Worm (Caenorhabditis elegans): Measurements from ENCODE around the gene F29B9.8.

The F29B9.8 gene

DNA sequence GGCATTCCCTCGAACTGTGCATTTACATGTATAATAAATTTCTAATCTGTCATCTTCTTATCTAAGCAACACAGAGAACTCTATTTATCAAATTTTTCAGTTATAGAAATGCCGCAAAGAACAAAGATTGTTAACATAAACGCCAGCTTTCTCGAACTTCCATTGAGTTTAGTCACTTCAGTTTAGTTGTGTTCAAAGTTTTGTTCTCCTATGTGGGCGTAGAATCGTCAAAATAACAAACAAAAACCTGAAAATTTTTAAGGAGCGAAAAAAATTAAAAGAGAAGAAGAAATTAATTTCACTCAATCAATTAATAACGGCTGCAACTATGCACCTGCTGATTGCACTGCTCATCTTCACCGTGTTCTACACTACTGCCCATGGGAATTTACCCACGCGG lies 11.5 kb upstream of the F29B9.8 start, which contains the start of gene R105.5:
Gene R105.5 (plus strand): TSS at position 301 of the 400 bp plus-strand sequence.
- TF ChIP-seq nhr-23 (tag; optimal IDR thresholded peaks at IDR 0.05) (no peak), elt-1 (tag; optimal IDR thresholded peaks at IDR 0.05) (no peak)

DNA sequence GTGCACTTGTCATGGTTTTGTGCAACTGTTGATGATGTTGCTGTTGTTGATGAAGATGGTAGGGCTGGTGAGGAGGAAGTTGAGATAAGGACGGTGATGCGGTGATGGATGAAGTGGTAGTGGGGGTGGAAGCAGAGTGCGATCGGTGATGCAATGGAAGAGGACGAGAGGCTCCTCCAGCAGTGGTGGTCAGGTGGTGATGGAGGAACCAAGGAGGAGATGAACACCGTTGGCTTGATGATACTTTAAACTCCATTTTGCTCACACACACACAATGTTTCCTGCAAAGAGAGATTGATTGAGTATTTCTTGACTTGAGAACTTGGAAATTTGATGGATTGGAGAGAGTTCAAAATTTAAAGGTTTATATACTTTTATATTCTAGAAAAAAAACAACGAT lies 9.6 kb upstream of the F29B9.8 start, which contains the start of gene F19C7.8:
Gene F19C7.8 (minus strand): TSS at position 256 of the 400 bp plus-strand sequence.
- no peak for TF ChIP-seq nhr-28 (tag; optimal IDR thresholded peaks at IDR 0.05)
- no peak for TF ChIP-seq lsy-12 (tag; optimal IDR thresholded peaks at IDR 0.05)
- TF ChIP-seq R02D3.7 (tag; optimal IDR thresholded peaks at IDR 0.05): no peak

DNA sequence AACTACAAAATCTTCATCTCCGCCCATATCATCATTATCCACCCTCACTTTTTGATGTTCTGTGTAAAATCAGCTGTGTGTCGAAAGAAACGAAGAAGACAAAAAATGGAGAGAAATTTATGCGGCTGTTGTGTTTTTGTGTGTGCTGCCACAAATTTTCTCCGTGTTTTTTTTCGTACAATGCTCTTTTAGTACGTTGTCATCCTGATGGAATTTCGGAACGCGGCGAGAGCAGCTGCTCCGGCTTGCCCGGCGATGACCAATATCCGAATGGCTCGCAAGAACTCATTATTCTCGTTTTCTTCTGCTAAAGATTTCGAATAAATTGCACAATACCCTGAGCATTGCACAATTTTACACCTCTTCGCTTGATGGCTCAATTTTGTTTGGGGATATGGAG lies 8.1 kb upstream of the F29B9.8 start:
- no peak for TF ChIP-seq jun-1 (tag; optimal IDR thresholded peaks at IDR 0.05)
- TF ChIP-seq skn-1 (tag; optimal IDR thresholded peaks at IDR 0.05): no peak
- no peak for TF ChIP-seq fos-1 (tag; optimal IDR thresholded peaks at IDR 0.05)
- TF ChIP-seq egl-27 (tag; optimal IDR thresholded peaks at IDR 0.05): no peak
- no peak for TF ChIP-seq nhr-43 (tag; optimal IDR thresholded peaks at IDR 0.05; ENCODE audit: poor library complexity, severe bottlenecking)
- TF ChIP-seq ztf-11 (tag; optimal IDR thresholded peaks at IDR 0.05): no peak
- TF ChIP-seq ama-1 (optimal IDR thresholded peaks at IDR 0.05): no peak
- TF ChIP-seq nhr-67 (tag; optimal IDR thresholded peaks at IDR 0.05): no peak
- TF ChIP-seq nhr-28 (tag; optimal IDR thresholded peaks at IDR 0.05): no peak

DNA sequence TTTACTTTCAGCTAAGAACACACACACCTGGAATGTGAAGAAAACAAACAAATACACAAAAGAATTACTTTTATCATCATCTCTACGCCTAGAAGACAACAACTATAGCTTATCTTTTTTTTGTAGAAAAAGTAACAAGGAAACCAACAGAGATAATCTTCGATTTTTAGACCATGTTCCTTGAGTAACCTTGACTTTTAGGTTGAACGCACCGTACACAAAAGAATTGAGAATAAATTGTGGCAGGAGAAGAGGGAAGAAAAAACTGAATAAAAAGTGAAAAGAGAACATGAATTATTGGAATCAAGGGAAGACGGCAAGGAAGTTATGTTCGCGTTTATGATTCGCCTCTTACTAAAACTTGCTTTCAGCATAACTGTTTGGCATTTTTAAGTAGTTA lies 6.5 kb upstream of the F29B9.8 start:
- peak; percentile 15 for TF ChIP-seq nhr-43 (tag; optimal IDR thresholded peaks at IDR 0.05; ENCODE audit: poor library complexity, severe bottlenecking)
- no peak for TF ChIP-seq fkh-10 (GFP tag; optimal IDR thresholded peaks at IDR 0.05)
- no peak for TF ChIP-seq nhr-28 (tag; optimal IDR thresholded peaks at IDR 0.05)
- no peak for TF ChIP-seq ceh-82 (tag; optimal IDR thresholded peaks at IDR 0.05)
- no peak for TF ChIP-seq ceh-16 (tag; optimal IDR thresholded peaks at IDR 0.05)
- TF ChIP-seq nhr-25 (tag; optimal IDR thresholded peaks at IDR 0.05): peak; percentile 77
- no peak for TF ChIP-seq elt-2 (tag; optimal IDR thresholded peaks at IDR 0.05)

DNA sequence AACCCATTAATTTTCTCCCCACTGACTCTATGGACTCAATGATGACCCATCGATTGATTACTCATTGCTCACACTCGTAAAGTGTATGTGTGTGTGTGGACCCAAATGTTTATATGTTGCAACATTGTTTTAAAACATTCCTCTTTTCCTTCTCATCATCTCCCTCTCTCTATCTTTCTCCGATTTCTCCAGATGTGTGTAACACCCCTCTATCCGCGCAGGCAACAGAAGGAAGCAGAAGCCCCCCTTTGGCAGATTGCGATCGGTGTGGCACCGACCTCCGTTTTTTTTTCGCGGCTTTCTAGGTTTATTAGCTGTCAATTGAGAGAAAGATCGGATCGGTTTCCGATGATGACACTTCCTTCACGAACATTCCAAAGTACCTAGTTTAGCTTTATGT lies 3.9 kb upstream of the F29B9.8 start:
- TF ChIP-seq nhr-25 (tag; optimal IDR thresholded peaks at IDR 0.05) (peak; percentile 30), lsy-12 (tag; optimal IDR thresholded peaks at IDR 0.05) (no peak)

DNA sequence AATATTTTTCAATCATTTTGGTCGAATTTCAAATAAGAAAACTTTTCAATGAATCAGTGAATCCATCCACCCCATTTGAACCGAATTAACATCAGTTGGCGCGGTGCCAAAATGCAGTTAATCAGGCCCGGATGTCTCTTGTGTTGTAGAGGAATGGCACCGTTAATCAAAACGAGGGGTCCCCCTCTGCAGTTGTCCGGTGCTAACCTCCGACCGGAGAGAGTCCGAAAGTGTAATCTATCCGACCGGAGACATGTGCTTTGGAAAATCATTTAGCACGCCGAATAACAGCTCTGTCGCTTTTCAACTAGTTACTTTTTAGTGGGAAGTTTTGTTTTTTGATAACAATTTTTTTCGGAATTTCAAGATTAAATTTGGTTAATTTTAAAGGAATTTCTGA lies 2.2 kb upstream of the F29B9.8 start:
- TF ChIP-seq elt-3 (tag; optimal IDR thresholded peaks at IDR 0.05): no peak
- no peak for TF ChIP-seq ama-1 (optimal IDR thresholded peaks at IDR 0.05)
- TF ChIP-seq ceh-28 (tag; optimal IDR thresholded peaks at IDR 0.05): no peak
- no peak for TF ChIP-seq skn-1 (tag; optimal IDR thresholded peaks at IDR 0.05)
- no peak for TF ChIP-seq tbx-2 (tag; optimal IDR thresholded peaks at IDR 0.05)
- TF ChIP-seq snpc-4 (tag; optimal IDR thresholded peaks at IDR 0.05): no peak
- no peak for TF ChIP-seq ZK546.5 (tag; optimal IDR thresholded peaks at IDR 0.05)
- TF ChIP-seq nhr-237 (tag; optimal IDR thresholded peaks at IDR 0.05): no peak
- no peak for TF ChIP-seq eor-1 (tag; optimal IDR thresholded peaks at IDR 0.05)
- TF ChIP-seq elt-2 (tag; optimal IDR thresholded peaks at IDR 0.05): no peak
- no peak for TF ChIP-seq fos-1 (tag; optimal IDR thresholded peaks at IDR 0.05)
- TF ChIP-seq fkh-2 (tag; optimal IDR thresholded peaks at IDR 0.05): no peak
- TF ChIP-seq mml-1 (tag; optimal IDR thresholded peaks at IDR 0.05): no peak
- TF ChIP-seq lin-15B (tag; optimal IDR thresholded peaks at IDR 0.05): no peak
- no peak for TF ChIP-seq nhr-25 (tag; optimal IDR thresholded peaks at IDR 0.05)
- no peak for TF ChIP-seq aly-2 (tag; optimal IDR thresholded peaks at IDR 0.05)
- TF ChIP-seq nhr-11 (tag; optimal IDR thresholded peaks at IDR 0.05): no peak
- TF ChIP-seq lin-39 (tag; optimal IDR thresholded peaks at IDR 0.05): no peak
- TF ChIP-seq ceh-16 (tag; optimal IDR thresholded peaks at IDR 0.05): no peak

DNA sequence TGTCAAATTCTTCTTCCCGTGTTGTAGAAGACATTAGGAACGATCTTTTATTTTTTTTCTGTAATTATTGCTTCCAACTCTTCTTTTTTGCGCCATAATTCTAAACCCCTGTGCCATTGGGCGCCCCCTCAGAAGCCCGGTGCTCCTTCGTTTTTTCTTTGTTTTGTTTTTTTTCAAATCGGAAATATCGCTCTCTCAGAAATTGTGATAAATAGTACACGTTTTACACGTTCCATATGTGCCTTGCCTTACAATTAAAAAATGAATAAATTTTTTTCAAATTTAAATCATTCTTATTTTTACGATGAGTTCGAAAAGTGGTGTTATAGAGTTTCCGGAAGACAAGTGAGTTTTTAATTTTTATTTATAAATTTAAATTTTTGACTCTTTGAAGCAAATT lies 2.0 kb downstream of the F29B9.8 start, which contains the start of gene F29B9.7:
Gene F29B9.7 (plus strand): TSS at position 301 of the 400 bp plus-strand sequence.
- TF ChIP-seq snpc-4 (tag; optimal IDR thresholded peaks at IDR 0.05) (no peak), skn-1 (tag; optimal IDR thresholded peaks at IDR 0.05) (no peak), nhr-25 (tag; optimal IDR thresholded peaks at IDR 0.05) (no peak), jun-1 (tag; optimal IDR thresholded peaks at IDR 0.05) (no peak), R02D3.7 (tag; optimal IDR thresholded peaks at IDR 0.05) (no peak), hmg-11 (tag; optimal IDR thresholded peaks at IDR 0.05) (no peak), lin-39 (tag; optimal IDR thresholded peaks at IDR 0.05) (no peak)
